Worm (Caenorhabditis elegans) whole organism, L1 larva: ENCODE results near the gene Y54G2A.45.

Experiments used
- C04F5.9 ChIP-seq: sonication (generic microtip); optimal IDR thresholded peaks from 2 replicates; lab custom pipeline; 2016; ENCODE audit warnings: missing genetic modification characterization, missing compliant biosample characterization
- C16A3.4 ChIP-seq: fragments of 150-350 bp; optimal IDR thresholded peaks from 2 replicates; lab custom pipeline; 2014; ENCODE audit warnings: missing biosample characterization, missing genetic modification characterization
- C34B4.2 ChIP-seq: sonication (generic microtip); optimal IDR thresholded peaks from 2 replicates; lab custom pipeline; 2017; ENCODE audit warnings: mild to moderate bottlenecking, missing genetic modification characterization, missing compliant biosample characterization
- F16B12.6 ChIP-seq: fragments of 150-350 bp; optimal IDR thresholded peaks from 2 replicates; lab custom pipeline; 2014; ENCODE audit warnings: missing biosample characterization, missing genetic modification characterization
- alr-1 ChIP-seq: fragments of 200-800 bp; sonication (Bioruptor generic); optimal IDR thresholded peaks from 2 replicates; lab custom pipeline; 2018; ENCODE audit warnings: borderline replicate concordance, mild to moderate bottlenecking, missing genetic modification characterization, missing compliant biosample characterization
- ceh-63 ChIP-seq: fragments of 200-800 bp; sonication (Bioruptor generic); optimal IDR thresholded peaks from 2 replicates; lab custom pipeline; 2018; ENCODE audit warnings: mild to moderate bottlenecking, missing genetic modification characterization, missing compliant biosample characterization
- ces-1 ChIP-seq: fragments of 150-350 bp; optimal IDR thresholded peaks from 2 replicates; lab custom pipeline; 2014; ENCODE audit warnings: missing biosample characterization, missing genetic modification reagents, missing genetic modification characterization
- dpl-1 ChIP-seq, 3 experiments: fragments of 150-350 bp in 2 of 3; sonication (generic microtip) in 1 of 3; optimal IDR thresholded peaks; 2 replicates each; lab custom pipeline; 2014 to 2017; ENCODE audit warnings: missing biosample characterization in 3 of 3, missing genetic modification characterization in 3 of 3, missing genetic modification reagents in 3 of 3
- efl-1 ChIP-seq, 4 experiments: fragments of 150-350 bp; optimal IDR thresholded peaks in 3 of 4; peaks in 1 of 4; 1 replicate in 1 of 4; 2 replicates in 3 of 4; lab custom pipeline; 2014; ENCODE audit warnings: missing biosample characterization in 2 of 4, missing genetic modification characterization in 2 of 4, missing genetic modification reagents in 2 of 4
- efl-3 ChIP-seq: fragments of 200-800 bp; sonication (Bioruptor generic); optimal IDR thresholded peaks from 2 replicates; lab custom pipeline; 2018; ENCODE audit warnings: mild to moderate bottlenecking, missing genetic modification characterization, missing compliant biosample characterization
- egl-27 ChIP-seq, 2 experiments: fragments of 150-350 bp in 1 of 2; sonication (generic microtip); optimal IDR thresholded peaks; 3 replicates each; lab custom pipeline; 2017 to 2018; ENCODE audit warnings: missing biosample characterization in 2 of 2, missing genetic modification characterization in 2 of 2, missing genetic modification reagents in 2 of 2
- ets-5 ChIP-seq: fragments of 200-800 bp; sonication (Bioruptor generic); IDR thresholded peaks from 2 replicates; pipeline ENCODE4 v1.3.6; 2022; ENCODE audit warnings: missing genetic modification characterization, missing compliant biosample characterization
- fkh-10 ChIP-seq: sonication (generic microtip); optimal IDR thresholded peaks from 2 replicates; lab custom pipeline; 2017; ENCODE audit warnings: missing biosample characterization, missing genetic modification reagents, missing genetic modification characterization
- fkh-4 ChIP-seq: sonication (generic microtip); optimal IDR thresholded peaks from 2 replicates; lab custom pipeline; 2016; ENCODE audit warnings: missing compliant biosample characterization, missing genetic modification characterization, borderline replicate concordance
- fkh-8 ChIP-seq: sonication (generic microtip); optimal IDR thresholded peaks from 2 replicates; lab custom pipeline; 2016; ENCODE audit warnings: mild to moderate bottlenecking, missing genetic modification characterization, missing compliant biosample characterization
- fos-1 ChIP-seq: fragments of 150-350 bp; optimal IDR thresholded peaks from 2 replicates; lab custom pipeline; 2014; ENCODE audit warnings: missing biosample characterization, missing genetic modification characterization
- grh-1 ChIP-seq: fragments of 200-800 bp; sonication (Bioruptor generic); IDR thresholded peaks from 2 replicates; pipeline ENCODE4 v1.3.6; 2022; ENCODE audit warnings: missing genetic modification reagents, missing genetic modification characterization, missing compliant biosample characterization
- hlh-17 ChIP-seq: fragments of 200-800 bp; sonication (Bioruptor generic); optimal IDR thresholded peaks from 2 replicates; lab custom pipeline; 2018; ENCODE audit warnings: missing genetic modification characterization, mild to moderate bottlenecking, missing compliant biosample characterization, moderate library complexity, borderline replicate concordance
- hpl-2 ChIP-seq: fragments of 150-350 bp; optimal IDR thresholded peaks from 2 replicates; lab custom pipeline; 2014; ENCODE audit warnings: missing biosample characterization, missing genetic modification reagents, missing genetic modification characterization
- irx-1 ChIP-seq: sonication (generic microtip); optimal IDR thresholded peaks from 2 replicates; lab custom pipeline; 2016; ENCODE audit warnings: missing genetic modification characterization, missing compliant biosample characterization
- jun-1 ChIP-seq: fragments of 150-350 bp; optimal IDR thresholded peaks from 2 replicates; lab custom pipeline; 2014; ENCODE audit warnings: missing biosample characterization, missing genetic modification reagents, missing genetic modification characterization
- lin-13 ChIP-seq: fragments of 150-350 bp; optimal IDR thresholded peaks from 2 replicates; lab custom pipeline; 2014; ENCODE audit warnings: missing biosample characterization, missing genetic modification reagents, missing genetic modification characterization
- lin-14 ChIP-seq: fragments of 200-800 bp; sonication (Bioruptor generic); optimal IDR thresholded peaks from 2 replicates; lab custom pipeline; 2018; ENCODE audit warnings: mild to moderate bottlenecking, missing genetic modification characterization, moderate library complexity, missing compliant biosample characterization
- lin-15B ChIP-seq: fragments of 150-350 bp; sonication (generic microtip); optimal IDR thresholded peaks from 3 replicates; lab custom pipeline; 2014; ENCODE audit warnings: missing biosample characterization, missing genetic modification characterization
- lin-35 ChIP-seq, 2 experiments: fragments of 150-350 bp; optimal IDR thresholded peaks; 2 replicates each; lab custom pipeline; 2014; ENCODE audit warnings: missing biosample characterization in 2 of 2, missing genetic modification characterization in 2 of 2, missing genetic modification reagents in 2 of 2
- lin-39 ChIP-seq: fragments of 150-350 bp; optimal IDR thresholded peaks from 2 replicates; lab custom pipeline; 2014; ENCODE audit warnings: missing biosample characterization, missing genetic modification reagents, missing genetic modification characterization
- lsy-2 ChIP-seq, 2 experiments: fragments of 150-350 bp; optimal IDR thresholded peaks; 2 replicates each; lab custom pipeline; 2014; ENCODE audit warnings: missing biosample characterization in 2 of 2, missing genetic modification characterization in 2 of 2
- mab-9 ChIP-seq: fragments of 200-800 bp; sonication (Bioruptor generic); IDR thresholded peaks from 2 replicates; pipeline ENCODE4 v1.3.6; 2022; ENCODE audit warnings: missing genetic modification reagents, missing genetic modification characterization, missing compliant biosample characterization
- mef-2 ChIP-seq: fragments of 150-350 bp; optimal IDR thresholded peaks from 2 replicates; lab custom pipeline; 2014; ENCODE audit warnings: missing biosample characterization, missing genetic modification characterization
- nhr-19 ChIP-seq: fragments of 200-800 bp; sonication (Bioruptor generic); conservative IDR thresholded peaks from 2 replicates; pipeline ENCODE4 v1.3.6; 2022; ENCODE audit warnings: missing genetic modification characterization, missing compliant biosample characterization
- nhr-28 ChIP-seq: fragments of 150-350 bp; optimal IDR thresholded peaks from 2 replicates; lab custom pipeline; 2014; ENCODE audit warnings: missing biosample characterization, missing genetic modification characterization
- nhr-71 ChIP-seq: sonication (generic microtip); optimal IDR thresholded peaks from 2 replicates; lab custom pipeline; 2016; ENCODE audit warnings: mild to moderate bottlenecking, missing genetic modification characterization, moderate library complexity, missing compliant biosample characterization
- nhr-76 ChIP-seq: sonication (generic microtip); optimal IDR thresholded peaks from 2 replicates; lab custom pipeline; 2017; ENCODE audit warnings: missing biosample characterization, missing genetic modification characterization
- nhr-84 ChIP-seq: sonication (generic microtip); optimal IDR thresholded peaks from 2 replicates; lab custom pipeline; 2017; ENCODE audit warnings: missing biosample characterization, missing genetic modification characterization
- nhr-85 ChIP-seq: sonication (generic microtip); peaks from one replicate; lab custom pipeline; 2016; ENCODE audit warnings: missing genetic modification characterization, inconsistent platforms, missing compliant biosample characterization
- pqm-1 ChIP-seq: sonication (generic microtip); optimal IDR thresholded peaks from 3 replicates; lab custom pipeline; 2017; ENCODE audit warnings: missing biosample characterization, missing genetic modification characterization
- rnt-1 ChIP-seq: sonication (generic microtip); optimal IDR thresholded peaks from 2 replicates; lab custom pipeline; 2016; ENCODE audit warnings: mild to moderate bottlenecking, missing genetic modification characterization, moderate library complexity, missing compliant biosample characterization
- sox-4 ChIP-seq: sonication (generic microtip); optimal IDR thresholded peaks from 2 replicates; lab custom pipeline; 2016; ENCODE audit warnings: missing genetic modification characterization, missing compliant biosample characterization
- sptf-1 ChIP-seq: fragments of 150-350 bp; optimal IDR thresholded peaks from 2 replicates; lab custom pipeline; 2014; ENCODE audit warnings: missing biosample characterization, missing genetic modification characterization
- tbx-2 ChIP-seq: sonication (generic microtip); optimal IDR thresholded peaks from 2 replicates; lab custom pipeline; 2016; ENCODE audit warnings: missing genetic modification characterization, missing compliant biosample characterization
- unc-130 ChIP-seq: fragments of 150-350 bp; optimal IDR thresholded peaks from 2 replicates; lab custom pipeline; 2017; ENCODE audit warnings: missing biosample characterization, missing genetic modification characterization, inconsistent platforms
- unc-30 ChIP-seq: sonication (generic microtip); optimal IDR thresholded peaks from 2 replicates; lab custom pipeline; 2017; ENCODE audit warnings: missing biosample characterization, missing genetic modification characterization
- unc-86 ChIP-seq: sonication (generic microtip); optimal IDR thresholded peaks from 2 replicates; lab custom pipeline; 2016; ENCODE audit warnings: missing genetic modification characterization, missing compliant biosample characterization
- vab-15 ChIP-seq: sonication (generic microtip); optimal IDR thresholded peaks from 2 replicates; lab custom pipeline; 2017; ENCODE audit warnings: missing genotype, mild to moderate bottlenecking, missing genetic modification characterization, missing compliant biosample characterization
- xbp-1 ChIP-seq: sonication (generic microtip); optimal IDR thresholded peaks from 2 replicates; lab custom pipeline; 2016; ENCODE audit warnings: missing genetic modification characterization, missing compliant biosample characterization
- zag-1 ChIP-seq: fragments of 150-350 bp; optimal IDR thresholded peaks from 2 replicates; lab custom pipeline; 2014; ENCODE audit warnings: missing biosample characterization, missing genetic modification characterization

Y54G2A.45 gene

ce11 chrIV:2841260-2841659 is 35.6 kb downstream of the Y54G2A.45 start, which contains the start of gene clec-83:
Gene clec-83 (minus strand): TSS chrIV:2841472.
- no peak for TF ChIP-seq fkh-10 (GFP tag; lab: Kevin White, UChicago)
- no peak for TF ChIP-seq efl-1 (optimal IDR thresholded peaks at IDR 0.05; lab: Kevin White, UChicago)
- TF ChIP-seq efl-1 (GFP tag; optimal IDR thresholded peaks at IDR 0.05 in 1 of 2; lab: Kevin White, UChicago): peak in 1 of 2 experiments; percentile 8

- TF ChIP-seq nhr-84 (tag; lab: Kevin White, UChicago) (no peak), fkh-4 (no peak), mef-2 (tag; lab: Kevin White, UChicago) (no peak), nhr-19 (GFP tag; lab: Robert Waterston, UW) (no peak), nhr-76 (tag; lab: Kevin White, UChicago) (no peak), C16A3.4 (tag; lab: Kevin White, UChicago) (no peak), xbp-1 (tag; lab: Kevin White, UChicago) (no peak), C34B4.2 (tag; lab: Kevin White, UChicago) (no peak), irx-1 (tag; lab: Kevin White, UChicago) (no peak), rnt-1 (no peak)
- TF ChIP-seq, all 84 proteins: peak for 0
These were observed 36.5 kb downstream of the Y54G2A.45 start, which contains the start of gene clec-84 for ce11 chrIV:2842162-2842561. Gene clec-84 (plus strand): TSS chrIV:2842462.

DNA sequence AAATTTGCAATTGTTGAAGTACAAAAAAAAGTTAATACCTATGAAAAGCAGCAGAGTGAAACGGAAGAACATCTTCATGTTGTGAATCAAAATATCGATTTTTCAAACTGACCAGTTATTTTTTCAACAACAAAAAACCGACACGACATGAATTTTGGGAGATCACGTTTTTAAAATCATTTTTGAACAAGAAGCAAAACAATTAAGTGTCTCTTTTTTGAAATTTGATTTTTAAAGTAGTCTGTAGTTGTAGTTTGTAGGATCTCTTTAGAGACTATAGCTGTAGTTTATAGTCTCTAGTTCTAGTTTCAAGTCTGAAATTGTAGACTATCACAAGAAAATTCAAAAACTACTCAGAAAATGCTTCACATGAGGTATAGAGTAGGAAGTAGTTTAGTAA is 38.2 kb downstream of the Y54G2A.45 start, which contains the start of gene Y54G2A.15:
TSS of gene Y54G2A.15 (minus strand) at position 101 of the 400 bp plus-strand sequence.
- TF ChIP-seq nhr-28 (no peak), lin-13 (no peak), lsy-2 (tag; optimal IDR thresholded peaks at IDR 0.05; lab: Kevin White, UChicago) (no peak), ets-5 (no peak), jun-1 (tag; lab: Kevin White, UChicago) (no peak), lin-14 (GFP tag; lab: Kevin White, UChicago) (no peak), nhr-85 (tag; lab: Kevin White, UChicago) (no peak)

ce11 chrIV:2846264-2846663 is 40.6 kb downstream of the Y54G2A.45 start, which contains the start of gene Y54G2A.40:
Gene Y54G2A.40 (plus strand): TSS chrIV:2846476.
- TF ChIP-seq lin-15B (tag; lab: Kevin White, UChicago): no peak
- no peak for TF ChIP-seq zag-1 (tag; lab: Kevin White, UChicago)
- TF ChIP-seq mab-9: no peak
- peak; percentile 77 for TF ChIP-seq F16B12.6 (tag; lab: Kevin White, UChicago)
- no peak for TF ChIP-seq efl-3 (GFP tag; lab: Kevin White, UChicago)
- TF ChIP-seq nhr-85 (tag; lab: Kevin White, UChicago): no peak
- peak; percentile 3 to 70 (median 38) for TF ChIP-seq dpl-1 (GFP tag; optimal IDR thresholded peaks at IDR 0.05; lab: Kevin White, UChicago)
- TF ChIP-seq sox-4: no peak
- TF ChIP-seq lin-39 (tag; lab: Kevin White, UChicago): no peak
- TF ChIP-seq ets-5: no peak
- TF ChIP-seq xbp-1 (tag; lab: Kevin White, UChicago): no peak
- no peak for TF ChIP-seq egl-27 (tag; optimal IDR thresholded peaks at IDR 0.05; lab: Kevin White, UChicago)
- peak; percentile 32 to 64 for TF ChIP-seq lsy-2 (tag; optimal IDR thresholded peaks at IDR 0.05; lab: Kevin White, UChicago)
- TF ChIP-seq ceh-63 (GFP tag; lab: Kevin White, UChicago): no peak
- TF ChIP-seq hpl-2: no peak
- TF ChIP-seq jun-1 (tag; lab: Kevin White, UChicago): no peak
- TF ChIP-seq nhr-71 (tag; lab: Kevin White, UChicago): no peak
- no peak for TF ChIP-seq unc-30 (tag; lab: Kevin White, UChicago)
- TF ChIP-seq tbx-2: no peak
- no peak for TF ChIP-seq ces-1 (GFP tag; lab: Kevin White, UChicago)
- TF ChIP-seq C04F5.9: no peak
- no peak for TF ChIP-seq hlh-17 (GFP tag; lab: Kevin White, UChicago)
- TF ChIP-seq fos-1 (tag; lab: Kevin White, UChicago): no peak
- TF ChIP-seq fkh-10 (GFP tag; lab: Kevin White, UChicago): no peak
- TF ChIP-seq fkh-8 (tag; lab: Kevin White, UChicago): no peak
- TF ChIP-seq unc-86 (tag; lab: Kevin White, UChicago): no peak
- TF ChIP-seq sptf-1 (tag; lab: Kevin White, UChicago): no peak
- peak; percentile 29 to 56 for TF ChIP-seq lin-35 (GFP tag; optimal IDR thresholded peaks at IDR 0.05; lab: Kevin White, UChicago)
- no peak for TF ChIP-seq nhr-28
- no peak for TF ChIP-seq unc-130
- TF ChIP-seq grh-1 (GFP tag; lab: Robert Waterston, UW): no peak
- no peak for TF ChIP-seq vab-15
- no peak for TF ChIP-seq pqm-1 (tag; lab: Kevin White, UChicago)
- TF ChIP-seq alr-1 (tag; lab: Kevin White, UChicago): no peak
- TF ChIP-seq rnt-1: no peak
